Fruit fly (Drosophila melanogaster) whole organism, embryonic: ENCODE data around the gene CG17202.

Source experiments
- CG10267 ChIP-seq: fragments of 200-800 bp; sonication (Bioruptor generic); optimal IDR thresholded peaks from 2 replicates; lab custom pipeline; 2018; ENCODE audit warnings: missing biosample characterization, mild to moderate bottlenecking, missing genetic modification characterization, moderate library complexity
- CG10274 ChIP-seq: fragments of 200-800 bp; sonication (Bioruptor generic); optimal IDR thresholded peaks from 3 replicates; lab custom pipeline; 2017; ENCODE audit warnings: missing biosample characterization, mild to moderate bottlenecking, missing genetic modification characterization
- CG10462 ChIP-seq: fragments of 200-800 bp; sonication (Bioruptor generic); optimal IDR thresholded peaks from 2 replicates; lab custom pipeline; 2016; ENCODE audit warnings: missing biosample characterization, missing genetic modification characterization
- CG10543 ChIP-seq: fragments of 200-800 bp; sonication (Bioruptor generic); optimal IDR thresholded peaks from 3 replicates; lab custom pipeline; 2017; ENCODE audit warnings: missing biosample characterization, mild to moderate bottlenecking, missing genetic modification characterization, moderate library complexity
- CG11456 ChIP-seq: fragments of 200-800 bp; sonication (Bioruptor generic); IDR thresholded peaks from 3 replicates; pipeline ENCODE4 v1.3.6; 2022; ENCODE audit warnings: missing biosample characterization, missing genetic modification characterization
- CG13287 ChIP-seq: fragments of 200-800 bp; sonication (Bioruptor generic); IDR thresholded peaks from 2 replicates; pipeline ENCODE4 v1.3.6; 2022; ENCODE audit warnings: missing biosample characterization, missing genetic modification characterization; ENCODE audit not compliant: partially characterized antibody
- CG14710 ChIP-seq: fragments of 200-800 bp; sonication (Bioruptor generic); optimal IDR thresholded peaks from 3 replicates; lab custom pipeline; 2019; ENCODE audit warnings: missing biosample characterization, mild to moderate bottlenecking, missing genetic modification characterization, moderate library complexity
- CG1602 ChIP-seq: fragments of 200-800 bp; sonication (Bioruptor generic); optimal IDR thresholded peaks from 3 replicates; lab custom pipeline; 2016; ENCODE audit warnings: missing biosample characterization, missing genetic modification characterization
- CG17568 ChIP-seq: fragments of 200-800 bp; sonication (Bioruptor generic); optimal IDR thresholded peaks from 2 replicates; lab custom pipeline; 2018; ENCODE audit warnings: missing biosample characterization, mild to moderate bottlenecking, missing genetic modification characterization, moderate library complexity
- CG2129 ChIP-seq: fragments of 200-800 bp; sonication (Bioruptor generic); IDR thresholded peaks from 2 replicates; pipeline ENCODE4 v1.3.6; 2022; ENCODE audit warnings: missing biosample characterization, missing genetic modification characterization; ENCODE audit not compliant: partially characterized antibody
- CG2202 ChIP-seq: fragments of 200-800 bp; sonication (Bioruptor generic); optimal IDR thresholded peaks from 2 replicates; lab custom pipeline; 2018; ENCODE audit warnings: missing biosample characterization, mild to moderate bottlenecking, missing genetic modification characterization
- CG32532 ChIP-seq: fragments of 200-800 bp; sonication (Bioruptor generic); IDR thresholded peaks from 2 replicates; pipeline ENCODE4 v1.3.6; 2022; ENCODE audit warnings: missing biosample characterization, missing genetic modification characterization
- CG4424 ChIP-seq: fragments of 200-800 bp; sonication (Bioruptor generic); optimal IDR thresholded peaks from 3 replicates; lab custom pipeline; 2016; ENCODE audit warnings: missing biosample characterization, missing genetic modification characterization
- CG6254 ChIP-seq: fragments of 200-800 bp; sonication (Bioruptor generic); optimal IDR thresholded peaks from 3 replicates; lab custom pipeline; 2017; ENCODE audit warnings: mild to moderate bottlenecking, missing biosample characterization, missing genetic modification reagents, missing genetic modification characterization
- CG6791 ChIP-seq: fragments of 200-800 bp; sonication (Bioruptor generic); IDR thresholded peaks from 3 replicates; pipeline ENCODE4 v1.3.6; 2022; ENCODE audit warnings: missing biosample characterization, missing genetic modification characterization; ENCODE audit not compliant: partially characterized antibody
- CG7372 ChIP-seq: fragments of 200-800 bp; sonication (Bioruptor generic); IDR thresholded peaks from 2 replicates; pipeline ENCODE4 v1.3.6; 2022; ENCODE audit warnings: missing biosample characterization, missing genetic modification characterization
- CG7839 ChIP-seq: fragments of 200-800 bp; sonication (Bioruptor generic); optimal IDR thresholded peaks from 3 replicates; lab custom pipeline; 2018; ENCODE audit warnings: missing biosample characterization, mild to moderate bottlenecking, missing genetic modification characterization, moderate library complexity
- CG9215 ChIP-seq: fragments of 200-800 bp; sonication (Bioruptor generic); IDR thresholded peaks from 2 replicates; pipeline ENCODE4 v1.3.6; 2022; ENCODE audit warnings: missing biosample characterization, missing genetic modification characterization
- CG9609 ChIP-seq: fragments of 200-800 bp; sonication (Bioruptor generic); optimal IDR thresholded peaks from 3 replicates; lab custom pipeline; 2016; ENCODE audit warnings: missing biosample characterization, missing genetic modification characterization
- CG9932 ChIP-seq: fragments of 200-800 bp; sonication (Bioruptor generic); IDR thresholded peaks from 2 replicates; pipeline ENCODE4 v1.3.6; 2022; ENCODE audit warnings: missing biosample characterization, missing genetic modification characterization
- Ets65A ChIP-seq: fragments of 200-800 bp; sonication (Bioruptor generic); peaks from one replicate; lab custom pipeline; 2016; ENCODE audit warnings: missing biosample characterization, missing genetic modification characterization
- Hey ChIP-seq: fragments of 200-800 bp; sonication (Bioruptor generic); optimal IDR thresholded peaks from 3 replicates; lab custom pipeline; 2018; ENCODE audit warnings: missing biosample characterization, mild to moderate bottlenecking, missing genetic modification characterization
- HmgD ChIP-seq: fragments of 200-800 bp; sonication (Bioruptor generic); optimal IDR thresholded peaks from 3 replicates; lab custom pipeline; 2016; ENCODE audit warnings: missing biosample characterization, missing genetic modification characterization
- Kr ChIP-seq: fragments of 200-800 bp; sonication (Bioruptor generic); optimal IDR thresholded peaks from 2 replicates; lab custom pipeline; 2017; ENCODE audit warnings: missing biosample characterization, mild to moderate bottlenecking, missing genetic modification characterization
- Med ChIP-seq: fragments of 200-800 bp; sonication (Bioruptor generic); peaks from one replicate; lab custom pipeline; 2016; ENCODE audit warnings: missing biosample characterization, missing genetic modification characterization, mild to moderate bottlenecking, inconsistent platforms, moderate library complexity
- Mrtf ChIP-seq: fragments of 200-800 bp; sonication (Bioruptor generic); IDR thresholded peaks from 3 replicates; pipeline ENCODE4 v1.3.6; 2022; ENCODE audit warnings: missing biosample characterization, missing genetic modification characterization
- Myb ChIP-seq: fragments of 200-800 bp; sonication (Bioruptor generic); optimal IDR thresholded peaks from 2 replicates; lab custom pipeline; 2016; ENCODE audit warnings: missing biosample characterization, missing genetic modification characterization
- NK7.1 ChIP-seq: fragments of 200-800 bp; sonication (Bioruptor generic); optimal IDR thresholded peaks from 3 replicates; lab custom pipeline; 2016; ENCODE audit warnings: missing biosample characterization, missing genetic modification characterization
- Oaz ChIP-seq: fragments of 200-800 bp; sonication (Bioruptor generic); IDR thresholded peaks from 2 replicates; pipeline ENCODE4 v1.3.6; 2022; ENCODE audit warnings: missing biosample characterization, missing genetic modification characterization
- ap ChIP-seq: fragments of 200-800 bp; sonication (Bioruptor generic); IDR thresholded peaks from 2 replicates; pipeline ENCODE4 v1.3.6; 2022; ENCODE audit warnings: missing biosample characterization, missing genetic modification characterization
- ash1 ChIP-seq: fragments of 200-800 bp; sonication (Bioruptor generic); optimal IDR thresholded peaks from 2 replicates; lab custom pipeline; 2018; ENCODE audit warnings: missing biosample characterization, mild to moderate bottlenecking, missing genetic modification characterization
- danr ChIP-seq: fragments of 200-800 bp; sonication (Bioruptor generic); IDR thresholded peaks from 2 replicates; pipeline ENCODE4 v1.3.6; 2022; ENCODE audit warnings: missing biosample characterization, missing genetic modification characterization
- dpn ChIP-seq, 2 experiments: fragments of 200-800 bp; sonication (Bioruptor generic); optimal IDR thresholded peaks; 3 replicates each; lab custom pipeline; 2016; ENCODE audit warnings: missing biosample characterization in 2 of 2, missing genetic modification characterization in 2 of 2
- insv ChIP-seq, 2 experiments: fragments of 200-800 bp; sonication (Bioruptor generic); optimal IDR thresholded peaks; 3 replicates each; lab custom pipeline; 2016 to 2018; ENCODE audit warnings: missing biosample characterization in 2 of 2, missing genetic modification characterization in 2 of 2
- klu ChIP-seq: fragments of 200-800 bp; sonication (Bioruptor generic); IDR thresholded peaks from 2 replicates; pipeline ENCODE4 v1.3.6; 2022; ENCODE audit warnings: missing biosample characterization, missing genetic modification characterization
- lilli ChIP-seq: fragments of 200-800 bp; sonication (Bioruptor generic); optimal IDR thresholded peaks from 3 replicates; lab custom pipeline; 2016; ENCODE audit warnings: missing biosample characterization, missing genetic modification characterization
- lov ChIP-seq, 2 experiments: fragments of 200-800 bp in 1 of 2; fragments of >200 bp in 1 of 2; sonication (Bioruptor generic) in 1 of 2; IDR thresholded peaks in 1 of 2; optimal IDR thresholded peaks in 1 of 2; 2 replicates in 1 of 2; 3 replicates in 1 of 2; pipeline versions ENCODE4 v1.3.6 to Lab custom; 2017 to 2022; ENCODE audit warnings: missing biosample characterization in 1 of 2, missing genetic modification characterization in 1 of 2
- peb ChIP-seq: fragments of 200-800 bp; sonication (Bioruptor generic); IDR thresholded peaks from 2 replicates; pipeline ENCODE4 v1.3.6; 2022; ENCODE audit warnings: missing biosample characterization, missing genetic modification characterization
- pfk ChIP-seq: fragments of 200-800 bp; sonication (Bioruptor generic); optimal IDR thresholded peaks from 2 replicates; lab custom pipeline; 2018; ENCODE audit warnings: missing biosample characterization, mild to moderate bottlenecking, missing genetic modification characterization, moderate library complexity
- pzg ChIP-seq: fragments of 200-800 bp; sonication (Bioruptor generic); optimal IDR thresholded peaks from 3 replicates; lab custom pipeline; 2018; ENCODE audit warnings: missing biosample characterization, mild to moderate bottlenecking, missing genetic modification characterization, moderate library complexity
- seq ChIP-seq: fragments of 200-800 bp; sonication (Bioruptor generic); IDR thresholded peaks from 2 replicates; pipeline ENCODE4 v1.3.6; 2022; ENCODE audit warnings: missing biosample characterization, missing genetic modification characterization
- sr ChIP-seq: fragments of 200-800 bp; sonication (Bioruptor generic); IDR thresholded peaks from 3 replicates; pipeline ENCODE4 v1.3.6; 2022; ENCODE audit warnings: missing biosample characterization, missing genetic modification characterization
- tup ChIP-seq: fragments of 200-800 bp; sonication (Bioruptor generic); optimal IDR thresholded peaks from 2 replicates; lab custom pipeline; 2016; ENCODE audit warnings: missing biosample characterization, mild to moderate bottlenecking, missing genetic modification characterization, moderate library complexity
- unc-4 ChIP-seq: fragments of 200-800 bp; sonication (Bioruptor generic); IDR thresholded peaks from 2 replicates; pipeline ENCODE4 v1.3.6; 2022; ENCODE audit warnings: missing biosample characterization, missing genetic modification characterization; ENCODE audit not compliant: partially characterized antibody
- unpg ChIP-seq: fragments of 200-800 bp; sonication (Bioruptor generic); optimal IDR thresholded peaks from 3 replicates; lab custom pipeline; 2018; ENCODE audit warnings: missing biosample characterization, mild to moderate bottlenecking, missing genetic modification characterization, moderate library complexity
- vnd ChIP-seq: fragments of 200-800 bp; sonication (Bioruptor generic); IDR thresholded peaks from 3 replicates; pipeline ENCODE4 v1.3.6; 2022; ENCODE audit warnings: missing biosample characterization, missing genetic modification characterization; ENCODE audit not compliant: partially characterized antibody
- vvl ChIP-seq: fragments of 200-800 bp; sonication (Bioruptor generic); IDR thresholded peaks from 2 replicates; pipeline ENCODE4 v1.3.6; 2022; ENCODE audit warnings: missing biosample characterization, missing genetic modification characterization

Gene CG17202

dm6 chr3R:12413274-12413958 lies 9.2 kb upstream of the CG17202 start, which contains the start of the genes Dip-C and pps (continued):
- TF ChIP-seq CG7372 (GFP tag; lab: Robert Waterston, UW) (no peak), pzg (GFP tag; lab: Kevin White, UChicago) (peak; percentile 69), insv (GFP tag; optimal IDR thresholded peaks at IDR 0.05; lab: Kevin White, UChicago) (peak in 1 of 2 experiments; percentile 22), CG14710 (peak; percentile 58), Hey (tag; lab: Kevin White, UChicago) (no peak), CG9215 (no peak), CG1602 (GFP tag; lab: Kevin White, UChicago) (no peak), CG11456 (no peak), CG9932 (no peak), CG13287 (GFP tag; lab: Robert Waterston, UW) (peak; percentile 85), CG10267 (tag; lab: Kevin White, UChicago) (no peak), klu (no peak), CG7839 (tag; lab: Kevin White, UChicago) (no peak), CG17568 (GFP tag; lab: Kevin White, UChicago) (no peak), CG10543 (GFP tag; lab: Kevin White, UChicago) (no peak), peb (GFP tag; lab: Robert Waterston, UW) (no peak), vnd (GFP tag; lab: Robert Waterston, UW) (peak; percentile 58; the same call in 2 of the 3 replicates), CG32532 (GFP tag; lab: Robert Waterston, UW) (no peak), Kr (no peak), vvl (GFP tag; lab: Robert Waterston, UW) (no peak; the same call in 1 of the 2 replicates), unc-4 (peak; percentile 79), CG4424 (no peak)
- TF ChIP-seq, all 482 proteins: peak for 70

- no peak for TF ChIP-seq unpg (GFP tag; lab: Kevin White, UChicago)
- no peak for TF ChIP-seq ap
- no peak for TF ChIP-seq lov (optimal IDR thresholded peaks at IDR 0.05; lab: Kevin White, UChicago)
- TF ChIP-seq lov (GFP tag; IDR thresholded peaks at IDR 0.05; lab: Robert Waterston, UW): no peak
- no peak for TF ChIP-seq danr (GFP tag; lab: Robert Waterston, UW)
- TF ChIP-seq Myb (GFP tag; lab: Kevin White, UChicago): no peak
- TF ChIP-seq CG6791 (GFP tag; lab: Robert Waterston, UW): 0 out of 3 replicates have a peak, but pooled peaks have one; percentile 34
- no peak for TF ChIP-seq tup
- TF ChIP-seq Med (GFP tag; lab: Kevin White, UChicago): peak; percentile 30
- no peak for TF ChIP-seq CG9609 (GFP tag; lab: Kevin White, UChicago)
- no peak for TF ChIP-seq CG10274 (GFP tag; lab: Kevin White, UChicago)
- no peak for TF ChIP-seq ash1 (GFP tag; lab: Kevin White, UChicago)
- TF ChIP-seq Mrtf: no peak
- no peak for TF ChIP-seq pfk (GFP tag; lab: Kevin White, UChicago)
- peak; percentile 44 for TF ChIP-seq Ets65A (GFP tag; lab: Kevin White, UChicago)
- TF ChIP-seq CG10543 (GFP tag; lab: Kevin White, UChicago): no peak
- TF ChIP-seq lilli (GFP tag; lab: Kevin White, UChicago): no peak
- no peak for TF ChIP-seq CG1602 (GFP tag; lab: Kevin White, UChicago)
- TF ChIP-seq HmgD: no peak
- TF ChIP-seq sr (GFP tag; lab: Robert Waterston, UW): peak; percentile 8; the same call in 1 of the 3 replicates
- TF ChIP-seq NK7.1 (GFP tag; lab: Kevin White, UChicago): no peak
- TF ChIP-seq CG6254: no peak
- no peak for TF ChIP-seq seq (GFP tag; lab: Robert Waterston, UW)
- TF ChIP-seq Oaz (GFP tag; lab: Robert Waterston, UW): no peak
- TF ChIP-seq CG2129 (GFP tag; lab: Robert Waterston, UW): no peak
- no peak for TF ChIP-seq CG10462
- TF ChIP-seq dpn (GFP tag; optimal IDR thresholded peaks at IDR 0.05; lab: Kevin White, UChicago): no peak
- no peak for TF ChIP-seq CG2202 (tag; lab: Kevin White, UChicago)
These were observed 1.4 kb downstream of the CG17202 start for dm6 chr3R:12423997-12424396.
